Worm (Caenorhabditis elegans): ENCODE measurements around the gene K10D6.4.

Gene K10D6.4

DNA sequence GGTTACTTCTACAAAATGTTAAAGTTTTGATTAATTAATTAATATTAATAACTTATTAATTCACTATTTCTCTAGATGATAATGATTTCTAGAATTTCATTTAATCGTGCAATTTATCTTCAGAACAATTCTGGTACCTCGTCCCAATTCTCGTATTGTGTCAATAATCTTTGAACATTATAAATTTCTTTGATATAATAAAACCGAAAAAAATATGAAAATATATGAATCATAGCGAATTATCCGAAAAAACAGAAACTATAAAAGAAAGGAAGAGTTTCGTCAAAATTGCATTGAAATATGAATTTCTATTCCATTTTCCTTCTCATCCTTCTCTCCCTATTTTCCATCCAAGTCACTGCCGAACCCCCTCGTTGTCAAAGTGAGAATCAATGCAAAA lies 49.0 kb downstream of the K10D6.4 start, which contains the start of gene T19B10.12:
TSS of gene T19B10.12 (plus strand) at position 301 of the 400 bp plus-strand sequence.
- TF ChIP-seq hmg-20 (GFP tag; IDR thresholded peaks at IDR 0.05), result no peak
- no peak for TF ChIP-seq attf-6 (GFP tag; IDR thresholded peaks at IDR 0.05)
- TF ChIP-seq let-607 (tag; optimal IDR thresholded peaks at IDR 0.05), result no peak
- no peak for TF ChIP-seq lir-1 (GFP tag; conservative IDR thresholded peaks at IDR 0.05)
- no peak for TF ChIP-seq ccch-3 (GFP tag; optimal IDR thresholded peaks at IDR 0.05)
- TF ChIP-seq cebp-2 (GFP tag; IDR thresholded peaks at IDR 0.05), result no peak
- TF ChIP-seq lin-26 (GFP tag; IDR thresholded peaks at IDR 0.05), result no peak
- no peak for TF ChIP-seq nhr-120 (GFP tag; IDR thresholded peaks at IDR 0.05)
- TF ChIP-seq C06A6.2 (GFP tag; conservative IDR thresholded peaks at IDR 0.05), result no peak
- no peak for TF ChIP-seq ets-4 (GFP tag; optimal IDR thresholded peaks at IDR 0.05)
- no peak for TF ChIP-seq sptf-2 (GFP tag; optimal IDR thresholded peaks at IDR 0.05)
- TF ChIP-seq zfh-2 (GFP tag; conservative IDR thresholded peaks at IDR 0.05), result no peak
- no peak for TF ChIP-seq Y53G8AR.9 (GFP tag; conservative IDR thresholded peaks at IDR 0.05)
- TF ChIP-seq ztf-28 (GFP tag; IDR thresholded peaks at IDR 0.05), result no peak
- no peak for TF ChIP-seq ztf-18 (tag; optimal IDR thresholded peaks at IDR 0.05)
- TF ChIP-seq ztf-25 (GFP tag; IDR thresholded peaks at IDR 0.05), result no peak
- TF ChIP-seq fkh-3 (tag; optimal IDR thresholded peaks at IDR 0.05), result no peak
- TF ChIP-seq zim-3 (tag; optimal IDR thresholded peaks at IDR 0.05), result no peak
- no peak for TF ChIP-seq ceh-100 (GFP tag; IDR thresholded peaks at IDR 0.05)

ce11 chrV:11251798-11252197 lies 50.1 kb downstream of the K10D6.4 start:
- TF ChIP-seq cebp-2 (GFP tag; IDR thresholded peaks at IDR 0.05) (no peak), attf-6 (GFP tag; IDR thresholded peaks at IDR 0.05) (no peak), rec-8 (tag; optimal IDR thresholded peaks at IDR 0.05) (no peak), rpc-1 (optimal IDR thresholded peaks at IDR 0.05) (no peak), rpc-1 (tag; optimal IDR thresholded peaks at IDR 0.05) (no peak), repo-1 (tag; optimal IDR thresholded peaks at IDR 0.05) (no peak), somi-1 (GFP tag; optimal IDR thresholded peaks at IDR 0.05) (no peak), ceh-40 (GFP tag; IDR thresholded peaks at IDR 0.05) (no peak), aptf-3 (GFP tag; IDR thresholded peaks at IDR 0.05) (no peak), fkh-3 (tag; optimal IDR thresholded peaks at IDR 0.05) (no peak), efl-1 (GFP tag; optimal IDR thresholded peaks at IDR 0.05) (no peak)

DNA sequence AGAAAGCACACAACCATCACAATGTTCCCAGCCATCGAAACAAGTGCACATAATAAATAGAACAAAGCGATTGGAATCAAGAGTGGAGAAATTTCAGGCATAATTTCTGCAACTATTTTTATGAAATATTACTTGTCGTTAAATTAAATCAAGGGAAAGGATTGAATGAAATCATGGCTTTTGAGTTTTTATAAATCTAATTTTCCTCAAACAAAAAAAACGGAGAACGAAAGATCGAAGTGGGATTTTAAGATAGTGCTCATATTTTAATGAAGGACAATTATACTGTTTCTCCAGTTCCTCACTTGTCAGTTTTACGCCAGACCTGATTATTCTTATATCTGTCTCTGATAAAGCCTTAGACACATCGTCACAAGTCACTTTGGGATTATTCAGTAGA lies 50.7 kb downstream of the K10D6.4 start, which contains the start of gene srsx-33:
TSS of gene srsx-33 (minus strand) at position 101 of the 400 bp plus-strand sequence.
- no peak for TF ChIP-seq nfya-2 (GFP tag; IDR thresholded peaks at IDR 0.05)

DNA sequence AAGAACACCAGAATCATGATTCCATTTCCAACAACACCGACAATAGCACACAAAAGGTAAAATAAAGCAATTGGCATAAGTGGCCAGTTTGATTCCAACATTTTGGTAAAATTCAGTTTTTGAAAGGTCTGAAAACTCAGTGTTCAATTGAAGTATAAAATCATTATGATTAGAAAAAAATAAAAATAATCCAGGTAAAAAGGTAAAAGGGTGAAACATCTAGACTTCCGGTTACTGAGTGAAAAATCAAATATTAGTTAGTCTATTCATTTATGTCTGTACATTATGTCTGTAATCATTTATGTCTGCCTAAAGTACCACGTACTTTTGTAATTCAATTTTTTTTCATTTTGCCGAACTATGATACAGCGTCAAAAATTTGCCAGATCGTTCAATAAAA lies 53.3 kb downstream of the K10D6.4 start, which contains the start of gene srsx-31:
TSS of gene srsx-31 (minus strand) at position 101 of the 400 bp plus-strand sequence.
- no peak for TF ChIP-seq xnd-1 (tag; optimal IDR thresholded peaks at IDR 0.05)
- no peak for TF ChIP-seq dpff-1 (tag; optimal IDR thresholded peaks at IDR 0.05)
- no peak for TF ChIP-seq lag-1 (GFP tag; IDR thresholded peaks at IDR 0.05)
- TF ChIP-seq aptf-2 (GFP tag; conservative IDR thresholded peaks at IDR 0.05), result no peak

- TF ChIP-seq ztf-28 (GFP tag; IDR thresholded peaks at IDR 0.05) (no peak), nhr-80 (tag; optimal IDR thresholded peaks at IDR 0.05) (no peak), attf-5 (GFP tag; optimal IDR thresholded peaks at IDR 0.05) (no peak), gei-17 (GFP tag; optimal IDR thresholded peaks at IDR 0.05) (no peak), unc-130 (GFP tag; optimal IDR thresholded peaks at IDR 0.05) (no peak), K12H6.12 (tag; optimal IDR thresholded peaks at IDR 0.05) (no peak), sptf-2 (GFP tag; optimal IDR thresholded peaks at IDR 0.05) (no peak), dox-1 (GFP tag; IDR thresholded peaks at IDR 0.05) (no peak), cebp-2 (GFP tag; IDR thresholded peaks at IDR 0.05) (no peak), zfh-2 (GFP tag; conservative IDR thresholded peaks at IDR 0.05) (no peak), ztf-3 (GFP tag; optimal IDR thresholded peaks at IDR 0.05) (no peak), atf-7 (tag; optimal IDR thresholded peaks at IDR 0.05) (no peak), mcd-1 (GFP tag; IDR thresholded peaks at IDR 0.05) (no peak), aptf-2 (GFP tag; conservative IDR thresholded peaks at IDR 0.05) (no peak), F55B11.4 (tag; optimal IDR thresholded peaks at IDR 0.05; ENCODE audit: borderline replicate concordance, insufficient read depth) (no peak)
Measured at ce11 chrV:11258896-11259295, 57.2 kb downstream of the K10D6.4 start, which contains the start of gene lgc-36. Gene lgc-36, minus strand, starts transcription at chrV:11258996.
